Fruit fly (Drosophila melanogaster) whole organism, embryonic: ENCODE data around the gene CG3703.
A peak's percentile ranks its signal among the peaks of the same experiment; 100 is the strongest.

Source experiments
- Ada2b ChIP-seq: fragments of 200-800 bp; sonication (Bioruptor generic); IDR thresholded peaks from 2 replicates; pipeline ENCODE4 v1.3.6; 2022; ENCODE audit warnings: missing biosample characterization, missing genetic modification characterization
- Bgb ChIP-seq: fragments of 200-800 bp; sonication (Bioruptor generic); IDR thresholded peaks from 2 replicates; pipeline ENCODE4 v1.3.6; 2022; ENCODE audit warnings: missing biosample characterization, missing genetic modification characterization; ENCODE audit not compliant: partially characterized antibody
- BtbVII ChIP-seq: fragments of 200-800 bp; sonication (Bioruptor generic); optimal IDR thresholded peaks from 3 replicates; lab custom pipeline; 2017; ENCODE audit warnings: missing biosample characterization, mild to moderate bottlenecking, missing genetic modification characterization
- CG10431 ChIP-seq: fragments of 200-800 bp; sonication (Bioruptor generic); optimal IDR thresholded peaks from 3 replicates; lab custom pipeline; 2018; ENCODE audit warnings: missing biosample characterization, mild to moderate bottlenecking, missing genetic modification characterization
- CG11504 ChIP-seq: fragments of 200-800 bp; sonication (Bioruptor generic); optimal IDR thresholded peaks from 3 replicates; lab custom pipeline; 2019; ENCODE audit warnings: missing biosample characterization, mild to moderate bottlenecking, missing genetic modification characterization, moderate library complexity
- CG12155 ChIP-seq: fragments of 200-800 bp; sonication (Bioruptor generic); optimal IDR thresholded peaks from 3 replicates; lab custom pipeline; 2016; ENCODE audit warnings: missing biosample characterization, missing genetic modification characterization
- CG13424 ChIP-seq: fragments of 200-800 bp; sonication (Bioruptor generic); optimal IDR thresholded peaks from 2 replicates; lab custom pipeline; 2019; ENCODE audit warnings: missing biosample characterization, mild to moderate bottlenecking, missing genetic modification characterization, moderate library complexity
- CG14710 ChIP-seq: fragments of 200-800 bp; sonication (Bioruptor generic); optimal IDR thresholded peaks from 3 replicates; lab custom pipeline; 2019; ENCODE audit warnings: missing biosample characterization, mild to moderate bottlenecking, missing genetic modification characterization, moderate library complexity
- CG14860 ChIP-seq: fragments of 200-800 bp; sonication (Bioruptor generic); IDR thresholded peaks from 3 replicates; pipeline ENCODE4 v1.3.6; 2022; ENCODE audit warnings: missing biosample characterization, missing genetic modification characterization; ENCODE audit not compliant: partially characterized antibody
- CG1529 ChIP-seq: fragments of 200-800 bp; sonication (Bioruptor generic); optimal IDR thresholded peaks from 3 replicates; lab custom pipeline; 2018; ENCODE audit warnings: missing biosample characterization, missing genetic modification characterization
- CG1602 ChIP-seq: fragments of 200-800 bp; sonication (Bioruptor generic); optimal IDR thresholded peaks from 3 replicates; lab custom pipeline; 2016; ENCODE audit warnings: missing biosample characterization, missing genetic modification characterization
- CG34224 ChIP-seq: fragments of 200-800 bp; sonication (Bioruptor generic); IDR thresholded peaks from 3 replicates; pipeline ENCODE4 v1.3.6; 2022; ENCODE audit warnings: missing biosample characterization, missing genetic modification characterization; ENCODE audit not compliant: partially characterized antibody
- CG4707 ChIP-seq: fragments of 200-800 bp; sonication (Bioruptor generic); optimal IDR thresholded peaks from 2 replicates; lab custom pipeline; 2018; ENCODE audit warnings: missing biosample characterization, mild to moderate bottlenecking, missing genetic modification characterization, moderate library complexity
- CG5953 ChIP-seq: fragments of 200-800 bp; sonication (Bioruptor generic); IDR thresholded peaks from 2 replicates; pipeline ENCODE4 v1.3.6; 2022; ENCODE audit warnings: missing biosample characterization, missing genetic modification characterization
- CG7357 ChIP-seq: fragments of 200-800 bp; sonication (Bioruptor generic); IDR thresholded peaks from 3 replicates; pipeline ENCODE4 v1.3.6; 2022; ENCODE audit warnings: missing biosample characterization, missing genetic modification characterization
- CG7839 ChIP-seq: fragments of 200-800 bp; sonication (Bioruptor generic); optimal IDR thresholded peaks from 3 replicates; lab custom pipeline; 2018; ENCODE audit warnings: missing biosample characterization, mild to moderate bottlenecking, missing genetic modification characterization, moderate library complexity
- CG8388 ChIP-seq: fragments of 200-800 bp; sonication (Bioruptor generic); optimal IDR thresholded peaks from 2 replicates; lab custom pipeline; 2019; ENCODE audit warnings: missing biosample characterization, mild to moderate bottlenecking, missing genetic modification characterization, moderate library complexity
- CG8924 ChIP-seq: fragments of 200-800 bp; optimal IDR thresholded peaks from 3 replicates; lab custom pipeline; 2019; ENCODE audit warnings: missing biosample characterization, mild to moderate bottlenecking, missing genetic modification characterization, moderate library complexity
- CoRest ChIP-seq: fragments of 200-800 bp; sonication (Bioruptor generic); optimal IDR thresholded peaks from 3 replicates; lab custom pipeline; 2018; ENCODE audit warnings: missing biosample characterization, mild to moderate bottlenecking, missing genetic modification characterization, moderate library complexity
- Dek ChIP-seq: fragments of 200-800 bp; sonication (Bioruptor generic); optimal IDR thresholded peaks from 3 replicates; lab custom pipeline; 2019; ENCODE audit warnings: missing biosample characterization, mild to moderate bottlenecking, missing genetic modification characterization, moderate library complexity
- Doc2 ChIP-seq: fragments of 200-800 bp; sonication (Bioruptor generic); IDR thresholded peaks from 2 replicates; pipeline ENCODE4 v1.3.6; 2022; ENCODE audit warnings: missing biosample characterization, missing genetic modification characterization
- E2f2 ChIP-seq: fragments of 200-800 bp; sonication (Bioruptor generic); IDR thresholded peaks from 2 replicates; pipeline ENCODE4 v1.3.6; 2022; ENCODE audit warnings: missing biosample characterization, missing genetic modification characterization
- Elba2 ChIP-seq: fragments of 200-800 bp; sonication (Bioruptor generic); optimal IDR thresholded peaks from 3 replicates; lab custom pipeline; 2016; ENCODE audit warnings: missing biosample characterization, missing genetic modification characterization
- HHEX ChIP-seq: fragments of 200-800 bp; sonication (Bioruptor generic); optimal IDR thresholded peaks from 3 replicates; lab custom pipeline; 2017; ENCODE audit warnings: missing biosample characterization, mild to moderate bottlenecking, missing genetic modification characterization, missing genetic modification reagents
- HLH4C ChIP-seq: fragments of 200-800 bp; sonication (Bioruptor generic); IDR thresholded peaks from 3 replicates; pipeline ENCODE4 v1.3.6; 2022; ENCODE audit warnings: missing biosample characterization, missing genetic modification characterization; ENCODE audit not compliant: partially characterized antibody
- Jarid2 ChIP-seq: fragments of 200-800 bp; sonication (Bioruptor generic); optimal IDR thresholded peaks from 3 replicates; lab custom pipeline; 2017; ENCODE audit warnings: mild to moderate bottlenecking, missing biosample characterization, missing genetic modification reagents, missing genetic modification characterization
- Meics ChIP-seq: fragments of 200-800 bp; sonication (Bioruptor generic); optimal IDR thresholded peaks from 2 replicates; lab custom pipeline; 2017; ENCODE audit warnings: missing biosample characterization, mild to moderate bottlenecking, missing genetic modification characterization
- Myb ChIP-seq: fragments of 200-800 bp; sonication (Bioruptor generic); optimal IDR thresholded peaks from 2 replicates; lab custom pipeline; 2016; ENCODE audit warnings: missing biosample characterization, missing genetic modification characterization
- NFAT ChIP-seq: fragments of 200-800 bp; sonication (Bioruptor generic); IDR thresholded peaks from 2 replicates; pipeline ENCODE4 v1.3.6; 2022; ENCODE audit warnings: missing biosample characterization, missing genetic modification characterization
- Nf-YB ChIP-seq: fragments of 200-800 bp; sonication (Bioruptor generic); optimal IDR thresholded peaks from 3 replicates; lab custom pipeline; 2019; ENCODE audit warnings: missing biosample characterization, mild to moderate bottlenecking, missing genetic modification characterization, moderate library complexity
- Nf-YC ChIP-seq: fragments of 200-800 bp; optimal IDR thresholded peaks from 3 replicates; lab custom pipeline; 2019; ENCODE audit warnings: missing biosample characterization, mild to moderate bottlenecking, missing genetic modification characterization, moderate library complexity
- Sox100B ChIP-seq: fragments of 200-800 bp; sonication (Bioruptor generic); optimal IDR thresholded peaks from 3 replicates; lab custom pipeline; 2018; ENCODE audit warnings: missing biosample characterization, mild to moderate bottlenecking, missing genetic modification characterization
- cato ChIP-seq: fragments of 200-800 bp; sonication (Bioruptor generic); optimal IDR thresholded peaks from 2 replicates; lab custom pipeline; 2016; ENCODE audit warnings: missing biosample characterization, missing genetic modification characterization, borderline replicate concordance
- chm ChIP-seq: fragments of 200-800 bp; sonication (Bioruptor generic); IDR thresholded peaks from 2 replicates; pipeline ENCODE4 v1.3.6; 2022; ENCODE audit warnings: missing biosample characterization, missing genetic modification characterization
- disco-r ChIP-seq: fragments of 200-800 bp; sonication (Bioruptor generic); optimal IDR thresholded peaks from 2 replicates; lab custom pipeline; 2016; ENCODE audit warnings: missing biosample characterization, missing genetic modification characterization
- dmrt99B ChIP-seq: fragments of 200-800 bp; sonication (Bioruptor generic); optimal IDR thresholded peaks from 2 replicates; lab custom pipeline; 2018; ENCODE audit warnings: missing biosample characterization, mild to moderate bottlenecking, missing genetic modification characterization, moderate library complexity
- exex ChIP-seq: fragments of 200-800 bp; sonication (Bioruptor generic); optimal IDR thresholded peaks from 4 replicates; lab custom pipeline; 2018; ENCODE audit warnings: missing biosample characterization, mild to moderate bottlenecking, missing genetic modification characterization, moderate library complexity
- grn ChIP-seq: fragments of 200-800 bp; sonication (Bioruptor generic); optimal IDR thresholded peaks from 3 replicates; lab custom pipeline; 2017; ENCODE audit warnings: missing biosample characterization, missing genetic modification characterization
- knrl ChIP-seq: fragments of 200-800 bp; sonication (Bioruptor generic); IDR thresholded peaks from 3 replicates; pipeline ENCODE4 v1.3.6; 2022; ENCODE audit warnings: missing biosample characterization, missing genetic modification characterization; ENCODE audit not compliant: partially characterized antibody
- mirr ChIP-seq: fragments of 200-800 bp; sonication (Bioruptor generic); optimal IDR thresholded peaks from 3 replicates; lab custom pipeline; 2018; ENCODE audit warnings: missing biosample characterization, mild to moderate bottlenecking, missing genetic modification characterization
- p53 ChIP-seq: fragments of 200-800 bp; sonication (Bioruptor generic); optimal IDR thresholded peaks from 2 replicates; lab custom pipeline; 2016; ENCODE audit warnings: missing biosample characterization, missing genetic modification characterization
- peb ChIP-seq: fragments of 200-800 bp; sonication (Bioruptor generic); IDR thresholded peaks from 2 replicates; pipeline ENCODE4 v1.3.6; 2022; ENCODE audit warnings: missing biosample characterization, missing genetic modification characterization
- pros ChIP-seq: fragments of 200-800 bp; sonication (Bioruptor generic); optimal IDR thresholded peaks from 3 replicates; lab custom pipeline; 2019; ENCODE audit warnings: missing biosample characterization, mild to moderate bottlenecking, missing genetic modification characterization, moderate library complexity
- ranshi ChIP-seq: fragments of 200-800 bp; sonication (Bioruptor generic); IDR thresholded peaks from 2 replicates; pipeline ENCODE4 v1.3.6; 2022; ENCODE audit warnings: missing biosample characterization, missing genetic modification characterization
- salm ChIP-seq: fragments of 200-800 bp; sonication (Bioruptor generic); optimal IDR thresholded peaks from 2 replicates; lab custom pipeline; 2018; ENCODE audit warnings: missing biosample characterization, mild to moderate bottlenecking, missing genetic modification characterization
- tap ChIP-seq: fragments of 200-800 bp; optimal IDR thresholded peaks from 3 replicates; lab custom pipeline; 2019; ENCODE audit warnings: missing biosample characterization, mild to moderate bottlenecking, missing genetic modification characterization, moderate library complexity
- ttk ChIP-seq: fragments of 200-800 bp; sonication (Bioruptor generic); IDR thresholded peaks from 2 replicates; pipeline ENCODE4 v2.1.2; 2022; ENCODE audit warnings: missing biosample characterization, missing genetic modification characterization
- vnd ChIP-seq: fragments of 200-800 bp; sonication (Bioruptor generic); IDR thresholded peaks from 3 replicates; pipeline ENCODE4 v1.3.6; 2022; ENCODE audit warnings: missing biosample characterization, missing genetic modification characterization; ENCODE audit not compliant: partially characterized antibody

CG3703 gene

dm6 chrX:900725-901345 is 44.7 kb downstream of the CG3703 start (continued):
- TF ChIP-seq mirr (GFP tag; lab: Kevin White, UChicago) (peak; percentile 51), CG14860 (GFP tag; lab: Robert Waterston, UW) (no peak), CoRest (tag; lab: Kevin White, UChicago) (peak; percentile 79), Nf-YC (tag; lab: Kevin White, UChicago) (peak; percentile 60), chm (GFP tag; lab: Robert Waterston, UW) (peak; percentile 41; the same call in 1 of the 2 replicates), vnd (GFP tag; lab: Robert Waterston, UW) (no peak), E2f2 (GFP tag; lab: Robert Waterston, UW) (peak; percentile 56), peb (GFP tag; lab: Robert Waterston, UW) (peak; percentile 39; the same call in 1 of the 2 replicates), dmrt99B (tag; lab: Kevin White, UChicago) (peak; percentile 86), Ada2b (GFP tag; lab: Robert Waterston, UW) (peak; percentile 83), Meics (peak; percentile 78), CG1602 (GFP tag; lab: Kevin White, UChicago) (peak; percentile 58), cato (GFP tag; lab: Kevin White, UChicago) (peak; percentile 60), knrl (GFP tag; lab: Robert Waterston, UW) (no peak), BtbVII (GFP tag; lab: Kevin White, UChicago) (peak; percentile 61), HHEX (peak; percentile 73), CG5953 (peak; percentile 48; the same call in 1 of the 2 replicates), NFAT (peak; percentile 70), CG11504 (tag; lab: Kevin White, UChicago) (peak; percentile 85), CG14710 (tag; lab: Kevin White, UChicago) (peak; percentile 57), Dek (tag; lab: Kevin White, UChicago) (peak; percentile 62), CG12155 (GFP tag; lab: Kevin White, UChicago) (peak; percentile 67), Elba2 (GFP tag; lab: Kevin White, UChicago) (no peak), Doc2 (GFP tag; lab: Robert Waterston, UW) (peak; percentile 25; the same call in 1 of the 2 replicates), Sox100B (GFP tag; lab: Kevin White, UChicago) (peak; percentile 54), grn (GFP tag; lab: Kevin White, UChicago) (no peak), p53 (GFP tag; lab: Kevin White, UChicago) (peak; percentile 38), ttk (GFP tag; lab: Robert Waterston, UW) (peak; percentile 83), CG8924 (tag; lab: Kevin White, UChicago) (peak; percentile 81), CG13424 (tag; lab: Kevin White, UChicago) (peak; percentile 82), tap (tag; lab: Kevin White, UChicago) (peak; percentile 73), CG34224 (GFP tag; lab: Robert Waterston, UW) (no peak), CG8388 (GFP tag; lab: Kevin White, UChicago) (peak; percentile 74), ranshi (peak; percentile 76), pros (no peak), CG4707 (GFP tag; lab: Kevin White, UChicago) (peak; percentile 54), exex (tag; lab: Kevin White, UChicago) (no peak), HLH4C (GFP tag; lab: Robert Waterston, UW) (0 out of 3 replicates have a peak, but pooled peaks have one; percentile 18), Nf-YB (GFP tag; lab: Kevin White, UChicago) (peak; percentile 42), CG10431 (GFP tag; lab: Kevin White, UChicago) (no peak), salm (tag; lab: Kevin White, UChicago) (peak; percentile 53), CG7839 (tag; lab: Kevin White, UChicago) (peak; percentile 86), disco-r (GFP tag; lab: Kevin White, UChicago) (peak; percentile 9), CG1529 (GFP tag; lab: Kevin White, UChicago) (peak; percentile 50), Jarid2 (peak; percentile 22), Myb (peak; percentile 47), CG7357 (GFP tag; lab: Robert Waterston, UW) (peak; percentile 47; the same call in 1 of the 3 replicates), Bgb (GFP tag; lab: Robert Waterston, UW) (no peak)
